Fruit fly (Drosophila melanogaster) S2 (cell line): Measurements from ENCODE around the gene CG31157.

ENCODE experiments used
- CG8478 ChIP-seq: fragments of >200 bp; optimal IDR thresholded peaks from 2 replicates; lab custom pipeline; 2018
- CTCF ChIP-seq, 2 experiments: fragments of >200 bp; optimal IDR thresholded peaks; 2 replicates each; lab custom pipeline; 2018

Gene CG31157

DNA sequence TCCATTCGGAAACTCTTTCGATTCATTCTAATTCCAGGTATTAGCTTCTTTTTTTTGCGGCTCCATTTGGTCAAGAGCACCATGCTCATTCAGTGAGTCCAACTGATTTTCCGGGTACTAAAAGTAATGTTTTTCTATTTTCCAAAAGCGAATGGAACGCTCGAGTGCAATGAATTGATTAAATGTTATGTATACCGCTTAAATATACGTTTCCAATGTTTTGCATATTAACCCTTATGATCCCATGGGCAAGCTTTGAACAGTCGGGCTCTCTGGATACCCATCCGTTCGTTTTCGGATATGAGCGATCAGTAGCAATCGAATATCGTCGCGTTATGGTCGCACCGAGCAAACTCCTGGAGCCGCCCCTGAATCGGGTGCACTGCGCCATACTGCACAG, at the start of gene CG31157:
Gene CG31157, plus strand, starts transcription at position 301 of the 400 bp plus-strand sequence.
- TF ChIP-seq CTCF (optimal IDR thresholded peaks at IDR 0.05; lab: Kevin White, UChicago) (no peak), CG8478 (no peak)

DNA sequence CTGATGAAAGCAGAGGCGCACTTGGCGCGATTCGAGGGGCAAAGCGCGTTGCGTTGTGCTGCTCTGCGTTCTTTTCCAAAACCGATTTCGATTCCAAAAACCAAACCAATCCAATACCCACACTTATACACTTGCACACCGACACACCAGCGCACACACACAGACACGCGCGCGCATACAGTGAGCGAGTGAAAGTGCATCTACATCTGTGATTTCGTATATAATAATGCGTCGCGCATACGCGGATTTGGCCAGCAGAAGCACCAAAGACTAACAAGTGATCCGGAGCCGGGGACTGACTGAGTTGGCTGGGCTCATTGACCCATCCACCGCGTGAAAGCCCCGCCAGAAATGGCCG, 49.3 kb upstream of the CG31157 start:
- no peak for TF ChIP-seq CG8478

DNA sequence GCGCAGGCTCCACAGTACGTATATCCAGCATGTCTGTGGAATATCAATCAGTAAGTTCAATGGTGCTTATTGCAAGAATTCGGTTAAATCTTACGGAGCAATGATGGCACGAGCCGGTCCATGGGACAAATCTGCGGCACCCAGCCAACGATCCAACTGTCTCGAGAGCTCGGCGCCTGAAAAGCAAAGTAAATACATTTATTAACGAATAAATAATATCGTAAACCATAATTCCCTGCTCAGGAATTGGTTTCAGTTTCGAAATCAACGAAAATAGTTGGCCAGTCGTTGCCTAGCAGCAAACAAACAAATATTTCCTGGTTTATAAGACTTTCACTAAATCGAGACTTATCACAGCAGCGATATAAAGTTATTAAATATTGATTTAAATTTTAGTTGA, 37.9 kb upstream of the CG31157 start, which contains the start of gene CG11656:
Gene CG11656, plus strand, starts transcription at position 301 of the 400 bp plus-strand sequence.
- no peak for TF ChIP-seq CG8478
- no peak for TF ChIP-seq CTCF (optimal IDR thresholded peaks at IDR 0.05; lab: Kevin White, UChicago)

DNA sequence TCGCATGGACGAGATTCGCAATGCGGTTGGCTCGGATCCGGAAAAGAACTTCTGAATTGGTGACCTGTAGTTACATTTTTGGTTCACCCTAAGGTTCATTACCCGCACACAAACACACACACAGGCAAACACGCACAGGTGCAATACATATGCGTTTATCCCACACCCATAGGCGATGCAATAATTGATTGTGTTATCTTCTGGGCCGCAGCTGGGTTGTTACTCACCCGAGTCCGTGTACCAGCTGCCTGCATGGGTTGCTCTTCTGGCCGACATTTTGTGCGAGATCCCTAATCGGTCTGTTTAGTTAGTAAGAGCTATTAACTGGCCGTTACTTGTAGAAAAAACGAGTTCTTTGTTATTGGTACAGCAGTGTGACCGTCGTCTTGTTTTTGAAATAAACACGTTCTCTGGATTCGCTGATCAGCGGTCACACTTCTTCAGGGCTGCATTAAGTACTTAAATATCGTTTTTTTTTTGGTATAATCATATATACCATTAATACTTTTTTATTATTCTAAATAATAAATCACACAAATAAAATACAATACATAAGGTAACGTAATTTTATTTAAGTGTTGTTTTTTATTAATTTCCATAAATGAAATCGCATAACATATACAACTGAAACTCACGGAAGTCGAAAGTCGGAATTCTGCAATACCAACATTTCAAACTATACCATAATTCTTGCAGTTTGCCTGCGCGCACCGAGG, 36.5 kb upstream of the CG31157 start, which contains the start of gene CG8031:
Gene CG8031, minus strand, starts transcription at position 406 of the 716 bp plus-strand sequence.
- no peak for TF ChIP-seq CG8478
- TF ChIP-seq CTCF (optimal IDR thresholded peaks at IDR 0.05; lab: Kevin White, UChicago) = no peak

DNA sequence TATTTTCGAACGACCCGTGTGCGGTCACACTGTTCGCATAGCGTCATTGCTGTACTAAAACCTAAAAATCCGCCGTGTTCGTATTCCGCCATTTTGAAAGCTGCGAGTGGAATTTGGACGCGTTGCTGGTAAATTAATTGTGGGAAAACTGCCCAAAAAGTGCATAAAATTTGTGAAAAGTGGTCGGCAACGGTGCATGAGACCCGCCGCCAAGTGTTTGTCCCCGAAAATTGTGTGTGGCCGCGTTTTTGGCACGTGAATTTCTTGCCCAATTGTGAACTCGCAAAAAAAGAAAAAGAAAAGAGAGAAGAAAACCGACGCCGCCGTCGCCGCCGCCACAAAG, 35.9 kb upstream of the CG31157 start, which contains the start of gene CtBP:
Gene CtBP, plus strand, starts transcription at position 29 of the 343 bp plus-strand sequence.
- TF ChIP-seq CTCF (optimal IDR thresholded peaks at IDR 0.05; lab: Kevin White, UChicago) = no peak
- no peak for TF ChIP-seq CG8478

DNA sequence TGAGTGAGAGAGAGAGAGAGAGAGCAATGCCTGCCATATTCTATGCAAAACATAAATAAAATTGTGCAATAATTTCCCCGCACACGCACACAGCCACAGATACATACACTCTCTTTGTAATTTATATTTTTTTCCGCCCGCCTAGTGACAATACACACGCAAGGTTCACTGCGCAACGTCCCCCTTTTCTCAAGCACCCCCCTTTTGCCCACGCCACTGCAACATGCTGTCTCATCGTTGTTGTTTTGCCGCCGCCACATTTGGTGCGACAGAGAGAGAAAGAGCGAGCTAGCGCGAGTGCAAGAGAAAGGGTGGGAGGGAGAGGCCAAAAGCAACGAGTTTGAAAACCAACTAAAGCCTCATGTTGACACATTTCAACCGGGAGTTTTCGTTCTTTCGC, 35.2 kb upstream of the CG31157 start:
- TF ChIP-seq CTCF (optimal IDR thresholded peaks at IDR 0.05; lab: Kevin White, UChicago) = no peak
- no peak for TF ChIP-seq CG8478

DNA sequence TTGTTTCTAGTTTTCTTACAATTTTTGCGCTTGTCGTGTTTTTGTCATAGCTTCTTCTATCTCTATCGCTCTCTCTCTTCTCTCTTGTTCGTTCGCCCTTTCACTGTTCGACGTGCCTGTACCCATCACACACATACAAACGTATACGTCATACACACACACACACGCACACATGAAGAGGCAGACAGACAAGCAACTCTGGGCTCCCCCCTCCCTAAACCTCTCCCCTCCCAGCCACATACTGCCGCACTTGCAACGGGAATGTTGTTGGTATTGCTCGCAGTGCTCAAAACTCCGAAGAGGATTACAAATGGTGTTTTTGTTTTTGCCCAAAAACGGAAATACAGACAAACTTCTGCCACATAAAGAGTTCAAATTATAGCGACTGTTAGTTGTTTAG, 34.5 kb upstream of the CG31157 start:
- no peak for TF ChIP-seq CTCF (optimal IDR thresholded peaks at IDR 0.05; lab: Kevin White, UChicago)
- TF ChIP-seq CG8478 = no peak

DNA sequence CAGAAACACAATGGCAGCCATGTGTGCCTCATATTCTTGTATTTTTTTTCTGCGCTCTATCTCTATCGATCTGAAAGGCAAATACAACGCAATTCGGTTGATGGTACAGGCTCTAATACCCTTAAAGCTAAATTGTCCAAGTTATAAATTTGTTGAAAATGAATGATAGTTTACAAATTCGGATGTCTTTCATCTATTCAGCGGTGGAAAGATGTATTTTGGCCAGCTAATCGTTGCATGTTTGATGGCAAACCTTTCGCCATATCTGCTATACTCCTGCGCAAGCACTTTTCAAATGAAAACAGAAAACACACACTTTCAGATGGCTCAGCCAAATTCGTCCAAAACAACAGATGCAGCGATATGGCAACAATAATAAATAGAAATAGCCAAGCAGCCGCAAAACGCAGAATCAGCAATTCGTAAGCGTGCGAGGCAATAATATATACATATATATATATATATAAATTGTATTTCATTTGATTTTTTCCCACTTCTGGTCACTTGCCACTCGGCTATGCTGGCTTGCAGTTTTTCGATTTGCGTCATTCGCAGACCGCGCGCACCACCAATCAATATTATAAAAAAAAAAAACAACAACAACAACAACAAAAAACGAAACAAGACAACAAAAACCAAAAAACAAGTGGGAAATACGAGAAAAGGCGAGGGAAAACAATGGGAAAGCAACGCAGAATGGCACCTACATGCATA, 33.2 kb upstream of the CG31157 start:
- no peak for TF ChIP-seq CG8478
- TF ChIP-seq CTCF (optimal IDR thresholded peaks at IDR 0.05; lab: Kevin White, UChicago) = no peak

DNA sequence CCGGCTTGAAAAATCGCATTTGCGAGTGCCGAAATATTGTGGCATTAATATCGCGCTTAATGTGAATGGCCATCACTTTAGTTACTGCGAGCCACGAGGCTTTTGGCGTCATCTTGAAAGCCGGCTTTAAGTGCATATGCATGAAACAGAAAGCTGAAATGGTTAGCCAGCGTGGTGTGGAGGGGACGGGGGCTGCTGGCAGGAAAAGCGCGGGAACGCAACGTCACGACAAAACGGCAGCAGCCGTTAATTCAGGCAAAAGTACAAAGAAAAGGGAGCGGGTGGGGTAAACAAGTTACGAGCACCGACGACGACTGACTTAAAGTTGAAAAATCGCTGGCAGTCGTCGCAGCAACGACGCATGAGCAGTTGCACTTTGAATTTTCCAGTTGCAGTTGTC, 32.1 kb upstream of the CG31157 start:
- no peak for TF ChIP-seq CG8478

DNA sequence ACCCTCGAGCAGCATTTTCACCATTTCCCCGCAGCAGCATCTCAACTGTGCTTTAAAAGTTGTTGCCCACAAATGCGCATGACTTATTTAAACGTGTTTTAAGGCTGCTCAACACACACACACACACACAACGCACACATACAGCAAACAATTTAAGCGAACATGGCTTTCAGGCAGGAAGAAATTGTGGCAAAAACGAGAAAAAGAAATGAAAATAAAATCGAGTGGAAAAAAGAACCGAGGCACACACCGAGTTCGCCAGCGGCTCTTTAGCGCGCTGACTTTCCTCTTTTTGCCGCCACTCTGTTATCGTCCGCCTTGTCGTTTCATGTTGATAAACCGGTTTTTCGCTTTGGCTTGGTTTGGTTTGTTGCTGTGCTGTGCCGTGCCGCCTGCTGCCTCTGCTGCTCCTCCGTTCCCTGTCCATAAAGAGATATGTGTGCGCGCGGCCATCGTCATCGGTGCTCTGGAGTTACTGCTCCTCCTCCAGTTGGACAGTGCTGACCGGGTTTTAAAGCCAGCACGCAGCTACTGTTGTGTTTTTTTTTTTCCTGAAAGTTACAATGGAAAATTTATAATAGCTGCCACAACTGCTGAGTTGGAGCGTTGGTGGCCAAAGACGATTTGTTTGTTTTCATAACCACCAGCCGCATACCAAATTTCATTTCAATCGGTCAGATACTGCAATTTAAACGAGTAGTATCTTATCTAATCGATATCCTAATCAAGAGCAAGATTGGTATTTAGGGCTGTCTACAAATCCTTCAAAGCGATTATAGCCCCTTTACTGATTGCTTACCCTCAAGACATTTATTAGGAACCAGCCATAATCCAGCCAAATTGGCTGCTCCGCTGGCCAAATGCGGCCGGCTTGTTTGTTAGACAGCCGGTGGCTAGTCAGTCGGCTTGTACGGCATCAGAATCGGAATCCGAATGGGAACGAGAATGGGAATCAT, 31.4 kb upstream of the CG31157 start:
- TF ChIP-seq CG8478 (no peak), CTCF (optimal IDR thresholded peaks at IDR 0.05; lab: Kevin White, UChicago) (no peak)

DNA sequence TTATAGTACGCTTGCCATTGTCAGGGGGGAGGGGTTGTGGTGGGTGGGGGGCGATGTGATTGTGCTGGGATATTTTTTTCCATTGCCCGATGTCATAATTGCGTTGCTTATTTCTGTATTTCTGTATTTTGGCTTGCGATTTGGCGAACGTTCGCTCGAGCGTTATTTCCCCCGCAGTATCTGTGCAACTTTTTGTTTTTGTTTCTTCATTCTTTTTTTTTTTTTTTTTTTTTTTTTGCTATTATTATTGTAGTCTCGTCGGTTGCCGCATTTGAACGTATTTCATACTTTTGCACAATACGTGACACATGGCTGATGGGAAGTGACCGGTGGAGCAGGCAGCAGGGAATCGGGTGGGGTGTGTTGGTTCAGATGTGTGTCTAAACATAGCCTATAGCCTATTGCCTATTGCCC, 29.9 kb upstream of the CG31157 start:
- no peak for TF ChIP-seq CTCF (optimal IDR thresholded peaks at IDR 0.05; lab: Kevin White, UChicago)
- no peak for TF ChIP-seq CG8478

DNA sequence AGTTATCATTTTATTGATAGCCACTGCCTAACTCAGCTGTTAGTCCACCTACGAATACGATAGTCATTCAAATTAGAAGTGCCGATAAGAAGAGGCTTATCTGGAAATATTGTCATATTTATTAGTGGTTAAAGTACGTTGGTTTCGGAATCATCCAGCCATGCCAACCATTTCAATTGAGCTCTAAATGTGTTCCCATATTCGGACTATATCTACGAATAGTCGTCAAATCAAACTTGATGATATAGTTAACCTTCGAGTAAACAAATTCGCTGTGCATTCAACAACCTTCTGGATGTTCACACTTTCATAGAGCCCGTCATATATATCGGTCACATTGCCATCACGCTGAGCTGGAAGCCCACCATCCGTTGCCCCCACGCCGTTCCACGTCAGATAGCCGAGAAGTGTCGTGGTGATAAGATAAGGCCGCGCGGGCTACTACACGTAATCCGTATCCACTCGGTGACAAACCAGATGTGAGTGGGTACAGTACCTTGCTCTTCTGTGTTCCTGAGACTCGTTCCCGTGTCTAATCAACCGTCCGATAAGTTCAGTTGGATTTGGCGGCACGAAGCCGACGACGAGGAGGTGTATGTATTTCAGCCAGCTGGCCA, 29.1 kb upstream of the CG31157 start:
- no peak for TF ChIP-seq CG8478
- no peak for TF ChIP-seq CTCF (optimal IDR thresholded peaks at IDR 0.05; lab: Kevin White, UChicago)

DNA sequence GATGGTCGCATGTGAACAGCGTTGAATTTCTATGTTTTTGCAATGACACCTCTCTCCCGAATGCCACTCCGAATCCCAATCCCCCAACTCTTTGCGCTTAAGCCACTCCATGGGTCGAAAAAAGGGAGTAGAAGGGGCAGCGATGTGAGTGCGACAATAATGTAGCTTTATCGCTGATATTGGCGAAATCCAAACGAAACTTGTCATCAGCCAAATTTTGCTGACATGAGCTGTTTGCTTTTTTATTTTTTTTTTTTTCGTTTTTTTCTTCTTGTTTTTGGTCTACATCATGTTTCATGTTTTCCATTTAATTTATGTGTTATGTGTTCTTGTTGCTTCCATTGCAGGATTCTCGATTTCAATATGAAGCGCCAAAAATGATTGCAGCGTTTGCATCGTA, 28.5 kb upstream of the CG31157 start:
- TF ChIP-seq CTCF (optimal IDR thresholded peaks at IDR 0.05; lab: Kevin White, UChicago) (no peak), CG8478 (no peak)

DNA sequence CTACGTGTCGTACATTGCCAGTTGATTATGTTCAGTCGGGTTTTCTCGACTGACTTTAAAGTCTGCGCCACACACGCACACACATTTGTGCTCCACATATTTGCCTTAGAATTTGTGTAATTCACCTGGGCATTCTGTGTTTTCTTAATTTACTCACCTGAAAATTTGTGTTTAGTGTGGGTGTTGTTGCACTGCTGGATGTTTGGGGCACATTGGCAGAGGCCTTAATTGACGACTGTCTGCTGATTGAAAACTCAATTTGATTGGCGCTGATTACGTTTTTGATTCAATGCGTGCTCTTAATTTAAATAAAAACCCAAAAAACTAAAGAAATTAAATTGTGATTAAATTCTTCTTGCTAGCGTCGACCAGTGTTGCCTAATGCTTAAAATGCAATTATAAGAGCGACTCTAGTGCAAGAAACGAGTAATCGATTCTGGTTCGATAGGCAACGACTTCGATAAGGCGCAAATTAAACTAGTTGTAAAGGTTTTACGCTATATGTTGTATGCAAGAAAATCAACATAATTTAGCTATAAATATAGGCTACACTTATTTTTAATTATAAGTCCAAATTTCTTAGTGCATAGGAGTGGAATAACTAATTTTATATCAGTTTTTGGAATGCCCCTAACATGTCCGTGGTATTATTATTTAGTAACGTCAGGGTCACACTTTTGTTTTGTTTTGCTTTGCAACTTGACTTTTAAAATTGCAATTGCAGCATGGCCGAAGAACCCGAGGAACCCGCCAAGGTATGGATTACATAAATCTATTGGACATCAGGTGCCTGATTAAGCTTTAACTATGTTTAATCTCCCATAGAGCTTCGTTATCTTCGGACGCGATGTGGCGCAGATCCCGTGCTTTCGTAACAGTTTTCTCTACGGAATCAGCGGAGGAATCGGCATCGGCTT, 17.0 kb upstream of the CG31157 start, which contains the start of the genes CG46281 and CG46280:
Gene CG46281, minus strand, starts transcription at position 51 of the 917 bp plus-strand sequence.
Gene CG46280, minus strand, starts transcription at position 403 of the 917 bp plus-strand sequence.
- TF ChIP-seq CTCF (optimal IDR thresholded peaks at IDR 0.05; lab: Kevin White, UChicago) (no peak), CG8478 (no peak)
